Fruit fly (Drosophila melanogaster): ENCODE data around the gene Diedel3.

Diedel3 gene

DNA sequence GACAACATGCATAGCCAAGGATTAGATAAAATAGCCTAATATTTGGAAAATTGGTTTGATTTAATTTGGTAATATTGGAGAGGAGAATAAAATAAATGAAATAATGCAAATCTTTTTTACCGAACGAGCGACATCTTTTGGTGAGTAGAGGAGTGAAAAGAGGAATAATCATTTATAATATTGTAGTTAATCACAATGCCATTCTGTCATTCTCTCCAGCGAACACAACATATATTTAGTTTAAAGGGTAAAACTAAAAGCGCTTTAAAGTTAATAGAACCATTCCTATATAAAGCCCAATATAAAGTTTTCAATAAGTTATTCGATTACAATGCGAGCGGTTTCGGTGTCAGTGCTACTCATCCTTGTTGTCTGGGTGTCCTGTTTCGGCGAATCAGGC is at the start of gene Diedel3:
Gene Diedel3 (plus strand): TSS at position 301 of the 400 bp plus-strand sequence.
- TF ChIP-seq CG8478 (optimal IDR thresholded peaks at IDR 0.05), result no peak
- TF ChIP-seq pan (optimal IDR thresholded peaks at IDR 0.05), result no peak
- TF ChIP-seq usp (GFP tag; optimal IDR thresholded peaks at IDR 0.05), result no peak
- TF ChIP-seq psq (optimal IDR thresholded peaks at IDR 0.05), result no peak
- no peak for TF ChIP-seq EcR (GFP tag; optimal IDR thresholded peaks at IDR 0.05)
- TF ChIP-seq Dll (optimal IDR thresholded peaks at IDR 0.05), result no peak

dm6 chrX:19004739-19005138 is 45.5 kb upstream of the Diedel3 start:
- TF ChIP-seq CG8478 (optimal IDR thresholded peaks at IDR 0.05), result no peak
- no peak for TF ChIP-seq EcR (GFP tag; optimal IDR thresholded peaks at IDR 0.05)
- TF ChIP-seq pan (optimal IDR thresholded peaks at IDR 0.05), result no peak
- no peak for TF ChIP-seq psq (optimal IDR thresholded peaks at IDR 0.05)
- no peak for TF ChIP-seq Dll (optimal IDR thresholded peaks at IDR 0.05)
- no peak for TF ChIP-seq usp (GFP tag; optimal IDR thresholded peaks at IDR 0.05)

DNA sequence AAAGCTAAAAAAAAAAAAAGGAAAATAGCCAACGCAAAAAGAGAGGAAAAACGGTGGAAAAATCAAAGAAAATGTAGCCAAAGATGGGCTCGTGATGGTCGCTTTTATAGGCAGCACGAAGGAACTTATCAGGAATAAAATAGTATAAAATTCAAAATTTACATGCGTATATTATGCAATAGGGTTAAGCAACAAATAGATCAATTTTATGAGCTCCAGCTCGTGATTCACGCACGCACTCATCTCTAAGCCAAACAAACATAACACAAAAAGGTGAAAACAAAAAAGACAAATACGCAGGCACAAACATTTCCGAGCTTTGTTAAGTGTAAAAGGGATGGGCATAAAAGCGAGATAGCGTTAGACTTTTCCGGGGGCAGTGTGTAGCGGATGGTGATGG is 41.4 kb upstream of the Diedel3 start:
- TF ChIP-seq pan (optimal IDR thresholded peaks at IDR 0.05) (no peak), Dll (optimal IDR thresholded peaks at IDR 0.05) (no peak), psq (optimal IDR thresholded peaks at IDR 0.05) (no peak), EcR (GFP tag; optimal IDR thresholded peaks at IDR 0.05) (no peak), CG8478 (optimal IDR thresholded peaks at IDR 0.05) (no peak), usp (GFP tag; optimal IDR thresholded peaks at IDR 0.05) (no peak)

DNA sequence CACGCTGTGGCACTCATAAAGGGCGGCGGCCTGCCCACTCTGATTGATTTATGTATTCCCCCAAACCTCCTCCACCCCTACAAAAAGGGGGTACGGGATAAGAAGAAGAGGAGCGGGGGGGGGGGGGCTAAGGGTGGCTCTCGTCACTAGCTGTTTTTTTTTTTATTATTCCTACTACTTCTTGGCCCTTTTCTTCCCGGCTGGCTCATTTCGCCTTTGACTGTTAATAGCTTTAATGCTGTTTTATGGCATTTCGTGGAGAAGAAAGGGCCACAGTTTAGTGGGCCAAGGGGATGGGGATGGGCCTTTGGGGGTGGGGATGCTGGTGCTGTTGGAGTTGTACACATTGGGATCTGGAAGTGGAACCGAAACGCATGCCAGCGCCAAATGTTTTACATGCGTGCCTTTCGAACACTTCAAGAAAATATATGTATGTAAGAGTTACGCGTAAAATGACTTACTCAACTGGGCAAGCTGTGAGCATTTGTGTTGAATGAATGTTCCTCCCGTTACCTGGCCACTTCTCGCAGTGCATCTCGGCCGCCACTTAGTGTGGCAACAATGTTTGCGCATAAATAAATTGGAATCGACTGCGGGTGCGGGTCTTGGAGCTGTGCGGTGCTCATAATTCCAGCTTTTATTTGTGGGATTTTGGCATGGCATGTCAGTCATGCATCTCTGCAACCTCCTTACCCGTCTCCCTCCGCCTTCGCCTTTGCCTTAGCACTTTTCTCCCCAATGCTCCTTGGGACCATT is 39.9 kb upstream of the Diedel3 start:
- no peak for TF ChIP-seq usp (GFP tag; optimal IDR thresholded peaks at IDR 0.05)
- TF ChIP-seq EcR (GFP tag; optimal IDR thresholded peaks at IDR 0.05), result no peak
- no peak for TF ChIP-seq psq (optimal IDR thresholded peaks at IDR 0.05)
- no peak for TF ChIP-seq Dll (optimal IDR thresholded peaks at IDR 0.05)
- no peak for TF ChIP-seq pan (optimal IDR thresholded peaks at IDR 0.05)
- no peak for TF ChIP-seq CG8478 (optimal IDR thresholded peaks at IDR 0.05)

DNA sequence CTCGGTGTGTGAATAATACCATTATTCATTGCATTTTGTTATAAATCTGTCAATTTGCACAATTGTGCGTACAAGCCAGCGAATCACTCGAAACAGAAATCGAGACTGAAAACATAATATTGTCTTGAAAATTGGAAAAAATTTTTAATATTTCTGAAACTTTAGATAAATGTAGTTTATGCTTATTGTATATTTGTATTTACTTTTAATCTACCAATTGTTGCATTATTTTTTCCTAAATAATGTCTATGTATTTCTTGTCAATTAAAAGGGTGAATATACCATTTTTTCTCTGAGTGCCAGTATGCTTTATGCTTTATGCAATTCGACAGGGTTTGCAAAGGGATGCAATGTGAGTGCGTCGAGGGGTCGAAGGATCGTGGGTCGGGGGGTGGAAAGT is 35.7 kb upstream of the Diedel3 start:
- TF ChIP-seq pan (optimal IDR thresholded peaks at IDR 0.05) (no peak), EcR (GFP tag; optimal IDR thresholded peaks at IDR 0.05) (no peak), usp (GFP tag; optimal IDR thresholded peaks at IDR 0.05) (no peak), CG8478 (optimal IDR thresholded peaks at IDR 0.05) (no peak), psq (optimal IDR thresholded peaks at IDR 0.05) (no peak), Dll (optimal IDR thresholded peaks at IDR 0.05) (no peak)

DNA sequence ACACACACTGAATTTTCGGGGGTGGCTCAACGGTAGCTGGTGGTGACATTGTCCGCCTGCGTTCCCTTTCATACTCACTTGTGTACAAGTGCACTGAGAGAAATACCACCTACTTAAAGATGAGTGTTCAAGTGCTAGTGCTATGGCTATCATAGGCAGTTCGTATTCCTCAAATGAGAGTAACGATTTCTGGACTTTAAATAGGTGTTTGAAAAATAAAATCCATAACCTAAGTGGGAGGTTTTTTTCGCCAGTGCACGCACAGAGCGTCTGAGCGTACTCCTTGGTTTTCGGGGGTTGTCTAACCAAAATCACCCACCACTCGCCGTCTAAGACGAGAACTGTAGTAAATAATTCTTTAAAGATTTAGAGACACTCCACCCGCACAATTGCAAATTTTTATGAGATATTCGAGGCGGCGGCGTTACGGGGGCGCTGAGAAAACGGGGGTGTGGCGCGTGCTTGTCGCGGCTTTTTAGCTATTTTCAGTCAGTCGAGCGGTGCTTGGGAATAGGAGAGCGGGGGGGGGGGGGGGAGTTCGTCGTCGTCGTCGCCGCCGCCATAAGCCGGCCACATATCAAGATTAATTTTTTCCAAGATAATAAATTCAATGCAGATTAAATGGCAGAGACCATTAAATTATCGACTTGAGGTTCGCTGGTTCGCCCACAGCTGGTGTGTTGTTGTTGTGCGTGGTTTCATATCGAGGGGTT is 32.0 kb upstream of the Diedel3 start:
- TF ChIP-seq EcR (GFP tag; optimal IDR thresholded peaks at IDR 0.05), result no peak
- no peak for TF ChIP-seq CG8478 (optimal IDR thresholded peaks at IDR 0.05)
- no peak for TF ChIP-seq Dll (optimal IDR thresholded peaks at IDR 0.05)
- TF ChIP-seq pan (optimal IDR thresholded peaks at IDR 0.05), result no peak
- no peak for TF ChIP-seq psq (optimal IDR thresholded peaks at IDR 0.05)
- TF ChIP-seq usp (GFP tag; optimal IDR thresholded peaks at IDR 0.05), result no peak

dm6 chrX:19020062-19020461 is 30.2 kb upstream of the Diedel3 start:
- TF ChIP-seq EcR (GFP tag; optimal IDR thresholded peaks at IDR 0.05) (no peak), Dll (optimal IDR thresholded peaks at IDR 0.05) (no peak), usp (GFP tag; optimal IDR thresholded peaks at IDR 0.05) (no peak), pan (optimal IDR thresholded peaks at IDR 0.05) (no peak)

DNA sequence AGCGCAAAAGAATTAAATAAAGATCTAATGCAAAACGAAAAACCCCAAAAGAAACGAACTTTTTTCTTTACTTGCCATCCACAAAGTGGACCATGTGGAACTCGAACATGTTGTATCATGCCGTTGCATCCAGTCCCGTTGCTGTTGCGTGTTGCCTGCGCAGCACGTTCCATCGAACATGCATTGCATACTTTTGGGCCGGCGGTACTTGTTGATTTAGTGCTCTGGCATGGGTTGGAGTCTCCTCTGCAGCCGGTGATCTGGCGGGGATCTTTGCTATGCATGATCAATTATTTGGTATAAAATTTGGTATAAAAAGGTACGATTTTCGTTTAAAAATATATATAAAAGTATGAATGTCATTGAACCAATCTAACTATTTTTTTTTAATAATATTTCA is 21.7 kb upstream of the Diedel3 start:
- TF ChIP-seq psq (optimal IDR thresholded peaks at IDR 0.05) (no peak), pan (optimal IDR thresholded peaks at IDR 0.05) (no peak), EcR (GFP tag; optimal IDR thresholded peaks at IDR 0.05) (no peak), usp (GFP tag; optimal IDR thresholded peaks at IDR 0.05) (no peak), CG8478 (optimal IDR thresholded peaks at IDR 0.05) (no peak), Dll (optimal IDR thresholded peaks at IDR 0.05) (no peak)

- TF ChIP-seq Dll (optimal IDR thresholded peaks at IDR 0.05), result no peak
- TF ChIP-seq psq (optimal IDR thresholded peaks at IDR 0.05), result no peak
- TF ChIP-seq usp (GFP tag; optimal IDR thresholded peaks at IDR 0.05), result no peak
- TF ChIP-seq pan (optimal IDR thresholded peaks at IDR 0.05), result no peak
- TF ChIP-seq CG8478 (optimal IDR thresholded peaks at IDR 0.05), result no peak
- TF ChIP-seq EcR (GFP tag; optimal IDR thresholded peaks at IDR 0.05), result no peak
These were observed 16.5 kb upstream of the Diedel3 start for dm6 chrX:19033739-19034138.

- no peak for TF ChIP-seq pan (optimal IDR thresholded peaks at IDR 0.05)
- no peak for TF ChIP-seq usp (GFP tag; optimal IDR thresholded peaks at IDR 0.05)
- TF ChIP-seq Dll (optimal IDR thresholded peaks at IDR 0.05), result no peak
- no peak for TF ChIP-seq CG8478 (optimal IDR thresholded peaks at IDR 0.05)
- TF ChIP-seq EcR (GFP tag; optimal IDR thresholded peaks at IDR 0.05), result no peak
- TF ChIP-seq psq (optimal IDR thresholded peaks at IDR 0.05), result no peak
These were observed 13.1 kb upstream of the Diedel3 start for dm6 chrX:19037137-19037536.

- TF ChIP-seq CG8478 (optimal IDR thresholded peaks at IDR 0.05), result no peak
- no peak for TF ChIP-seq psq (optimal IDR thresholded peaks at IDR 0.05)
- no peak for TF ChIP-seq usp (GFP tag; optimal IDR thresholded peaks at IDR 0.05)
- no peak for TF ChIP-seq Dll (optimal IDR thresholded peaks at IDR 0.05)
- no peak for TF ChIP-seq pan (optimal IDR thresholded peaks at IDR 0.05)
- no peak for TF ChIP-seq EcR (GFP tag; optimal IDR thresholded peaks at IDR 0.05)
These were observed 10.0 kb upstream of the Diedel3 start for dm6 chrX:19040261-19040660.

DNA sequence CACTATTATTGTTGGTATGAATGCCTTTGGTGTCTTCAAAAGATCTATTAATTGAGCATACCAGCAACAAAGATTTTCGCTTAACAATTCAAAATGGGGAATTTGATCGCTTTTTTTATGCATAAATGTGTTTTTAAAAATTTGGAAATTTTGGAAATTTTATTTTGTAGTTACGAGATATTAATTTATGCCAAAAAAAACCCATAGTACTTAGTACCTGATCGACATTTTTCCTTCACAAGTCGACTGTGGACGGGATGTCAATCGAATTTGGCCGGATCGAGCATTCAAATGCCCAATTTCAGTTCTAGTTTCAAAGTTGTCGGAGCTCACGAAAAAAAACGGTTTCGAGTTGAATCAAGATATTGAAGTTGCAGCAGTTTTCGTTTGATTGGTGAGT is 6.4 kb downstream of the Diedel3 start, which contains the start of gene CG14190:
Gene CG14190 (plus strand): TSS at position 301 of the 400 bp plus-strand sequence.
- TF ChIP-seq CG8478 (optimal IDR thresholded peaks at IDR 0.05), result no peak
- TF ChIP-seq Dll (optimal IDR thresholded peaks at IDR 0.05), result no peak
- TF ChIP-seq usp (GFP tag; optimal IDR thresholded peaks at IDR 0.05), result no peak
- no peak for TF ChIP-seq EcR (GFP tag; optimal IDR thresholded peaks at IDR 0.05)
- TF ChIP-seq psq (optimal IDR thresholded peaks at IDR 0.05), result no peak
- TF ChIP-seq pan (optimal IDR thresholded peaks at IDR 0.05), result no peak

All from whole organism.